Worm (Caenorhabditis elegans) whole organism, early embryonic: ENCODE data around the gene srd-15.

Source experiments
- B0310.2 ChIP-seq: sonication (generic microtip); optimal IDR thresholded peaks from 2 replicates; lab custom pipeline; 2016; ENCODE audit warnings: mild to moderate bottlenecking, missing genetic modification characterization, missing compliant biosample characterization
- F13C5.2 ChIP-seq: sonication (generic microtip); optimal IDR thresholded peaks from 2 replicates; lab custom pipeline; 2017; ENCODE audit warnings: mild to moderate bottlenecking, missing genetic modification characterization, inconsistent platforms, missing compliant biosample characterization
- aly-1 ChIP-seq: sonication (generic microtip); optimal IDR thresholded peaks from 2 replicates; lab custom pipeline; 2016; ENCODE audit warnings: missing genetic modification characterization, missing compliant biosample characterization
- ama-1 ChIP-seq: fragments of 150-350 bp; optimal IDR thresholded peaks from 2 replicates; lab custom pipeline; 2014
- ceh-13 ChIP-seq: fragments of 200-800 bp; sonication (Bioruptor generic); optimal IDR thresholded peaks from 2 replicates; lab custom pipeline; 2018; ENCODE audit warnings: mild to moderate bottlenecking, missing genetic modification characterization, missing compliant biosample characterization
- ceh-36 ChIP-seq: sonication (generic microtip); optimal IDR thresholded peaks from 2 replicates; lab custom pipeline; 2016; ENCODE audit warnings: missing genetic modification characterization, inconsistent platforms, missing compliant biosample characterization
- ets-7 ChIP-seq: sonication (generic microtip); optimal IDR thresholded peaks from 2 replicates; lab custom pipeline; 2016; ENCODE audit warnings: missing genotype, missing genetic modification characterization, missing compliant biosample characterization
- flt-1 ChIP-seq: fragments of 200-800 bp; sonication (Bioruptor generic); IDR thresholded peaks from 2 replicates; pipeline ENCODE4 v1.3.6; 2022; ENCODE audit warnings: missing genetic modification characterization, missing compliant biosample characterization
- hmbx-1 ChIP-seq: sonication (generic microtip); optimal IDR thresholded peaks from 2 replicates; lab custom pipeline; 2016; ENCODE audit warnings: mild to moderate bottlenecking, missing genetic modification characterization, missing compliant biosample characterization
- hmg-4 ChIP-seq: fragments of 200-800 bp; sonication (Bioruptor generic); optimal IDR thresholded peaks from 2 replicates; lab custom pipeline; 2018; ENCODE audit warnings: mild to moderate bottlenecking, missing genetic modification characterization, missing compliant biosample characterization
- hnd-1 ChIP-seq: sonication (generic microtip); optimal IDR thresholded peaks from 2 replicates; lab custom pipeline; 2016; ENCODE audit warnings: missing genetic modification characterization, missing compliant biosample characterization
- pes-1 ChIP-seq: fragments of 200-800 bp; sonication (Bioruptor generic); IDR thresholded peaks from 2 replicates; pipeline ENCODE4 v1.3.6; 2022; ENCODE audit warnings: missing genetic modification reagents, missing genetic modification characterization, missing compliant biosample characterization
- scrt-1 ChIP-seq: fragments of 200-800 bp; sonication (Bioruptor generic); IDR thresholded peaks from 2 replicates; pipeline ENCODE4 v1.3.6; 2022; ENCODE audit warnings: missing genetic modification characterization, missing compliant biosample characterization
- sea-1 ChIP-seq: fragments of 200-800 bp; sonication (Bioruptor generic); conservative IDR thresholded peaks from 2 replicates; pipeline ENCODE4 v1.3.6; 2022; ENCODE audit warnings: missing genetic modification characterization, missing compliant biosample characterization
- tbx-11 ChIP-seq: fragments of 200-800 bp; sonication (Bioruptor generic); IDR thresholded peaks from 2 replicates; pipeline ENCODE4 v1.3.6; 2022; ENCODE audit warnings: missing genetic modification characterization, missing compliant biosample characterization
- tbx-37 ChIP-seq: fragments of 200-800 bp; sonication (Bioruptor generic); conservative IDR thresholded peaks from 2 replicates; pipeline ENCODE4 v1.3.6; 2022; ENCODE audit warnings: missing genetic modification reagents, missing genetic modification characterization, missing compliant biosample characterization
- tra-4 ChIP-seq: sonication (generic microtip); optimal IDR thresholded peaks from 2 replicates; lab custom pipeline; 2017; ENCODE audit warnings: missing genetic modification characterization, missing compliant biosample characterization

srd-15 gene

DNA sequence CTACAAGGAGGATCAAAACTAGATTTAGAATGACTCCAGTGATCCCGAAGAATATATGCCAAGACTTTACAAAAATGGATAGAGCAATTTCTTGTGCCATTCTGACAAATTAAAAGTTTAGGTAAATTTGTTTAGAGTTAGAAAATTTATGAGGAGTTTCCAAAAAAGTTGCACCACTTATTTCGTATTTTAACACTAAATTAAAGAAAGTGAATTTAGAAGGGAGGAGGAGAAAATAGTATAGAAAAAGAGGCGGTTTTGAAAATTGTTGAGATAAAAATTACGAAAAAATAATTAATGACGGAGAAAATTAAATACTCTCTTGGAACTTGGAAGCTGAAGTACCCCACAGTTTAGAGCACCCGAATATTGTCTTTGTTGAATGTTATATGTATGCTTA lies at the start of gene srd-15:
Gene srd-15 (minus strand): TSS at position 101 of the 400 bp plus-strand sequence.
- TF ChIP-seq flt-1 (GFP tag; lab: Robert Waterston, UW) (no peak), tbx-11 (GFP tag; lab: Robert Waterston, UW) (no peak), pes-1 (GFP tag; lab: Robert Waterston, UW) (no peak), tbx-37 (GFP tag; lab: Robert Waterston, UW) (no peak), sea-1 (GFP tag; lab: Robert Waterston, UW) (no peak), hmg-4 (GFP tag; lab: Kevin White, UChicago) (no peak), aly-1 (tag; lab: Kevin White, UChicago) (no peak), ceh-36 (no peak), ets-7 (no peak), B0310.2 (tag; lab: Kevin White, UChicago) (no peak), hnd-1 (tag; lab: Kevin White, UChicago) (no peak), scrt-1 (GFP tag; lab: Robert Waterston, UW) (no peak), ceh-13 (GFP tag; lab: Kevin White, UChicago) (no peak), F13C5.2 (tag; lab: Kevin White, UChicago) (no peak)

DNA sequence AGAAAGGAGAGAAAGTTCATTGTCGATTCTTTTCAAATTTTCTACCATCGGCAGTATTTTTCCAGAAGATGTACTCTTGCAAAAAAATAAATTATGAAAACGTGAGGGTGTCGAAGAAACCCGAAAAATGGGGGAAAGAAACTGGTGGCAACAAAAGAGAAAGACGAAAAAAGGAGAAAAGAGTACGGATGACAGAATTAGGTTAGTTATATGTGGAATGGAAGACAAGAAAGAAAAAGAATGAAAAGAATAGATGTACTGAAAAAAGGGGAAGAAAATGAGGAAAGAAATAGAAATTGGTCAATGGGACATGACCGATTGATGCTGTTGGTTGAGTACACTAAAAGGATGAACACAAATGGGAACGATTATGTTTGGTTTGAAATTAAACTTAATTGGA lies 49.5 kb upstream of the srd-15 start:
- TF ChIP-seq hmbx-1 (no peak), sea-1 (GFP tag; lab: Robert Waterston, UW) (no peak), pes-1 (GFP tag; lab: Robert Waterston, UW) (no peak), tbx-11 (GFP tag; lab: Robert Waterston, UW) (no peak), ama-1 (lab: Kevin White, UChicago) (no peak), ceh-36 (no peak), B0310.2 (tag; lab: Kevin White, UChicago) (no peak), aly-1 (tag; lab: Kevin White, UChicago) (no peak), ceh-13 (GFP tag; lab: Kevin White, UChicago) (no peak), tra-4 (tag; lab: Kevin White, UChicago) (no peak), F13C5.2 (tag; lab: Kevin White, UChicago) (no peak), scrt-1 (GFP tag; lab: Robert Waterston, UW) (no peak)

DNA sequence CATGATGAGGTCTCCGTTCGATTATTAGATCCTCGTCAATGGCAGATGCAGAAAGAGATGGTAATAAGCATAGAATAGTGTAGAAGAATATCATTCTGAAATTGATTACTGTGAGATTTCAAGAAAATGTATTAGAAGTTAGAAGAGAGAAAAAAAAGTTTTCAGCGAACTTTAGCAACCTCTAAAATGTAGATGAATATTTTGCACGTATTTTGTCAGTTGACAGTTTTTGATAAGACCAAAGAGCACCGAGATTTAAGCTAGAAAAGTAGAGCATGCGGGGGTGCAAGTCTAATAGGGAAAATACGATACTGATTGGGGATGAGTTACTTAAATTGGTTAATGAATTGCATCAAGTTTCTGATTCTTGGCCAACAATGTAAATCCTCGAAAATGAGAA lies 48.6 kb upstream of the srd-15 start, which contains the start of gene M03F8.6:
Gene M03F8.6 (minus strand): TSS at position 101 of the 400 bp plus-strand sequence.
- TF ChIP-seq tra-4 (tag; lab: Kevin White, UChicago) = no peak

DNA sequence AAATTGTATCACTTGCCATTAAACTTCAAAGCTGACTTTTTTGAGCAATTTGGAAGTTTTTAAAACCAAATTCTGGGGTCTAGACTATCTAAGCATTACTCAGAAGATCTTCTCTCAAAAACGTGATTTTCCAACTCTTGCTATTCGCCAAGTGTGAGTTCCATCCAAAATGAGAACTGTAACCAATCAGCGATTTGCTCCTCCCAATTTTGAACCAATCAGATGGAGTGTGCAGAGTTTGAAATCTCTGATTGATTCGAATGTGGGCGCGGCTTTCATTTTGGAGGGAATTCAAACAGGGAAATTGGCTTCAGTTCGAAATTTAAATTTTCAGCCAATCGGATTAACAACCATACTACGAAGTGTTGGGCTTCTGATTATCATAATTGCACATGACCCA lies 46.9 kb upstream of the srd-15 start:
- no peak for TF ChIP-seq hnd-1 (tag; lab: Kevin White, UChicago)
- TF ChIP-seq ama-1 (lab: Kevin White, UChicago) = no peak
- no peak for TF ChIP-seq ceh-36
- TF ChIP-seq ets-7 = no peak
- TF ChIP-seq F13C5.2 (tag; lab: Kevin White, UChicago) = no peak
- TF ChIP-seq tra-4 (tag; lab: Kevin White, UChicago) = no peak
- no peak for TF ChIP-seq aly-1 (tag; lab: Kevin White, UChicago)
- no peak for TF ChIP-seq flt-1 (GFP tag; lab: Robert Waterston, UW)
- no peak for TF ChIP-seq ceh-13 (GFP tag; lab: Kevin White, UChicago)
- no peak for TF ChIP-seq sea-1 (GFP tag; lab: Robert Waterston, UW)
- no peak for TF ChIP-seq B0310.2 (tag; lab: Kevin White, UChicago)
- no peak for TF ChIP-seq hmbx-1
- TF ChIP-seq tbx-11 (GFP tag; lab: Robert Waterston, UW) = no peak
- TF ChIP-seq pes-1 (GFP tag; lab: Robert Waterston, UW) = no peak
- no peak for TF ChIP-seq scrt-1 (GFP tag; lab: Robert Waterston, UW)
- no peak for TF ChIP-seq tbx-37 (GFP tag; lab: Robert Waterston, UW)
- no peak for TF ChIP-seq hmg-4 (GFP tag; lab: Kevin White, UChicago)

DNA sequence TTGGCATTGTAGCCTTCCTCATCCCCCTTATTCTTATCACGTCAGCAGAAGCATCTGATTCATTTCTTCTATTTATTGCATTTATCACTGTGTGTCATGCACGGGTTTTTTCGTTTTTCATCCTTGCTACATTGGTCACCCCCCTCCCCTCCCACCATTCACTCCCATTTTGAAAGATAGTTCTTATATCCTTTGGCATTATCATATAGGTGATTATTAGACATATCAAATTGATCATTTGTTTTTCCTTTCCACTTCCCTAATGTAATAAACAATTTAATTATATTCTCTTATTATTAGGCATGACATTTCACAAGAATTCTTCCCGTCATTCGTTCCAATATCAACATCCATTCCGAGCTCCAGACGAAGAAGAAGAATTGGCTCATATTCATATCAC lies 45.0 kb upstream of the srd-15 start, which contains the start of gene M03F8.1:
Gene M03F8.1 (plus strand): TSS at position 301 of the 400 bp plus-strand sequence.
- TF ChIP-seq hnd-1 (tag; lab: Kevin White, UChicago) = no peak
- TF ChIP-seq flt-1 (GFP tag; lab: Robert Waterston, UW) = no peak
- no peak for TF ChIP-seq tbx-11 (GFP tag; lab: Robert Waterston, UW)
- TF ChIP-seq tbx-37 (GFP tag; lab: Robert Waterston, UW) = no peak
- no peak for TF ChIP-seq scrt-1 (GFP tag; lab: Robert Waterston, UW)
- TF ChIP-seq ceh-36 = no peak
- TF ChIP-seq aly-1 (tag; lab: Kevin White, UChicago) = no peak
- no peak for TF ChIP-seq pes-1 (GFP tag; lab: Robert Waterston, UW)
- TF ChIP-seq sea-1 (GFP tag; lab: Robert Waterston, UW) = no peak
- TF ChIP-seq ama-1 (lab: Kevin White, UChicago) = no peak
- no peak for TF ChIP-seq F13C5.2 (tag; lab: Kevin White, UChicago)
- no peak for TF ChIP-seq hmbx-1
- TF ChIP-seq B0310.2 (tag; lab: Kevin White, UChicago) = no peak
- TF ChIP-seq ets-7 = no peak
- no peak for TF ChIP-seq tra-4 (tag; lab: Kevin White, UChicago)
- TF ChIP-seq hmg-4 (GFP tag; lab: Kevin White, UChicago) = no peak
- no peak for TF ChIP-seq ceh-13 (GFP tag; lab: Kevin White, UChicago)

DNA sequence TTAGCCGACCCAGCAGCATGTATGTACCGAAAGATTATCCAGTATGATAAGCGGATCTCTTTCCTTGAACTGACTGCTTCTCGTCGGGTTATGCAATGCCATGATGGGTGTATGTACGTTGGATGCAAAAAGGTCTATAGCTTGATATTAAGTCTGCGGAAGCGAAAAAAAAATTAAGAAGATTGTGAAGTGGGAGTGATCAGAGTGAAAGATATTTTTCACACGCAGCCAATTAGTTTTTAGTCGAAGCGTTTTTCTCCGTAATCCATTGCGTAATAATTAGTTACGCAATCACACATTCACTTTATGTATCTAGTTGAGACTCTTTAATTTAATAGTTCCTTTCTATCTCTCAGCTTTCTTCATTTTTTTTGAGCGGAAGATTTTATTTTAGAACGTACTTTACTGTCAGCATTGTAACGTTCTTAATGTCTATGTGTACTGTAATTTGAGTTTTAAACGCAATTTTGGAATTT lies 43.6 kb upstream of the srd-15 start:
- no peak for TF ChIP-seq ets-7
- TF ChIP-seq ama-1 (lab: Kevin White, UChicago) = no peak
- TF ChIP-seq B0310.2 (tag; lab: Kevin White, UChicago) = no peak
- TF ChIP-seq sea-1 (GFP tag; lab: Robert Waterston, UW) = no peak
- no peak for TF ChIP-seq ceh-13 (GFP tag; lab: Kevin White, UChicago)
- no peak for TF ChIP-seq ceh-36
- no peak for TF ChIP-seq hmbx-1
- no peak for TF ChIP-seq tra-4 (tag; lab: Kevin White, UChicago)
- TF ChIP-seq tbx-11 (GFP tag; lab: Robert Waterston, UW) = no peak
- no peak for TF ChIP-seq F13C5.2 (tag; lab: Kevin White, UChicago)
- TF ChIP-seq tbx-37 (GFP tag; lab: Robert Waterston, UW) = no peak
- no peak for TF ChIP-seq pes-1 (GFP tag; lab: Robert Waterston, UW)
- TF ChIP-seq aly-1 (tag; lab: Kevin White, UChicago) = no peak
- no peak for TF ChIP-seq flt-1 (GFP tag; lab: Robert Waterston, UW)
- no peak for TF ChIP-seq hmg-4 (GFP tag; lab: Kevin White, UChicago)
- TF ChIP-seq scrt-1 (GFP tag; lab: Robert Waterston, UW) = no peak
- no peak for TF ChIP-seq hnd-1 (tag; lab: Kevin White, UChicago)
